Worm (Caenorhabditis elegans) whole organism, mixed stage, embryonic: ENCODE measurements around the gene fbxa-143.

Experiments used
- nhr-12 ChIP-seq: fragments of 150-350 bp; optimal IDR thresholded peaks from 2 replicates; lab custom pipeline; 2014; ENCODE audit warnings: missing biosample characterization, missing genetic modification characterization
- nhr-237 ChIP-seq: fragments of 150-350 bp; optimal IDR thresholded peaks from 2 replicates; lab custom pipeline; 2014; ENCODE audit warnings: missing biosample characterization, missing genetic modification characterization
- pha-4 ChIP-seq: fragments of 150-350 bp; optimal IDR thresholded peaks from 2 replicates; lab custom pipeline; 2018; ENCODE audit warnings: missing biosample characterization, missing genetic modification reagents, missing genetic modification characterization
- sem-2 ChIP-seq: fragments of 200-800 bp; sonication (Bioruptor generic); optimal IDR thresholded peaks from 2 replicates; lab custom pipeline; 2018; ENCODE audit warnings: mild to moderate bottlenecking, missing genetic modification characterization, missing compliant biosample characterization
- snpc-4 ChIP-seq: fragments of 150-350 bp; optimal IDR thresholded peaks from 2 replicates; lab custom pipeline; 2014; ENCODE audit warnings: missing biosample characterization, missing genetic modification characterization
- unc-120 ChIP-seq: sonication (generic microtip); optimal IDR thresholded peaks from 2 replicates; lab custom pipeline; 2017; ENCODE audit warnings: missing genetic modification characterization, missing compliant biosample characterization; ENCODE audit not compliant: poor library complexity, severe bottlenecking
- unc-62 ChIP-seq: fragments of 150-350 bp; optimal IDR thresholded peaks from 2 replicates; lab custom pipeline; 2014; ENCODE audit warnings: missing biosample characterization, missing genetic modification reagents, missing genetic modification characterization
- zip-8 ChIP-seq: fragments of 150-350 bp; optimal IDR thresholded peaks from 2 replicates; lab custom pipeline; 2014; ENCODE audit warnings: missing biosample characterization, missing genetic modification characterization
- ztf-11 ChIP-seq: fragments of 150-350 bp; optimal IDR thresholded peaks from 2 replicates; lab custom pipeline; 2014; ENCODE audit warnings: missing biosample characterization, missing genetic modification characterization

- no peak for TF ChIP-seq ztf-11 (tag; lab: Kevin White, UChicago)
- no peak for TF ChIP-seq sem-2 (GFP tag; lab: Kevin White, UChicago)
- no peak for TF ChIP-seq pha-4
- TF ChIP-seq snpc-4 (tag; lab: Kevin White, UChicago), result no peak
- TF ChIP-seq zip-8 (tag; lab: Kevin White, UChicago), result no peak
- no peak for TF ChIP-seq unc-120 (tag; lab: Kevin White, UChicago)
- no peak for TF ChIP-seq unc-62
- TF ChIP-seq nhr-237 (tag; lab: Kevin White, UChicago), result no peak
- no peak for TF ChIP-seq nhr-12
These were observed 46.8 kb upstream of the fbxa-143 start for ce11 chrV:16174109-16174508.
